Worm (Caenorhabditis elegans) whole organism, L2 larva: ENCODE data around the gene W06G6.15.

Experiments
- R02D3.7 ChIP-seq: fragments of 150-350 bp; optimal IDR thresholded peaks from 2 replicates; lab custom pipeline; 2014; ENCODE audit warnings: missing biosample characterization, missing genetic modification characterization
- ZK546.5 ChIP-seq: sonication (generic microtip); optimal IDR thresholded peaks from 2 replicates; lab custom pipeline; 2017; ENCODE audit warnings: missing biosample characterization, missing genetic modification characterization
- nhr-11 ChIP-seq: fragments of 150-350 bp; optimal IDR thresholded peaks from 2 replicates; lab custom pipeline; 2014; ENCODE audit warnings: missing biosample characterization, missing genetic modification characterization

DNA sequence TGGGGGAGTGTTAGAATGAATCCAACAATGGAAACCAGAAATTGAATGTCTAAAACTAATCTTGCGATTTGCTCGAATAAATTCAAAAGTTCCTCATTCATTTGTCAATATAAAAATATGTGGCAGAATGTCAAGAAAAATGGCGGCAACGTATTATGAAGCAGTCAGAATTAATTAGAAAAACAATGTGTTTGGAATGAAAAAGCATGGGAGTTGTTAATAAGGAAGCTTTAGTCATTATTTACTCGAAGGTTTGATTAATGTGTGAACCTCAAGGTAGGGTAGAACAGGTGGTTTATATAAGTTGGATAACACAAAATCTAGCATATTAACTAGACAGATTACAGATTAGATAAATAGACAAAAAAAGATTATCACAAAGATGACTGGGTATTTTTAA lies 16.1 kb upstream of the W06G6.15 start, which contains the start of gene srw-76:
- TF ChIP-seq ZK546.5 (tag; lab: Kevin White, UChicago) (no peak), nhr-11 (tag; lab: Kevin White, UChicago) (no peak), R02D3.7 (tag; lab: Kevin White, UChicago) (no peak)
